Worm (Caenorhabditis elegans) whole organism, early embryonic: ENCODE results near the gene gcy-12.

Experiments used
- ama-1 ChIP-seq: fragments of 150-350 bp; optimal IDR thresholded peaks from 2 replicates; lab custom pipeline; 2014
- ceh-13 ChIP-seq: fragments of 200-800 bp; sonication (Bioruptor generic); optimal IDR thresholded peaks from 2 replicates; lab custom pipeline; 2018; ENCODE audit warnings: mild to moderate bottlenecking, missing genetic modification characterization, missing compliant biosample characterization
- flt-1 ChIP-seq: fragments of 200-800 bp; sonication (Bioruptor generic); IDR thresholded peaks from 2 replicates; pipeline ENCODE4 v1.3.6; 2022; ENCODE audit warnings: missing genetic modification characterization, missing compliant biosample characterization
- hmg-4 ChIP-seq: fragments of 200-800 bp; sonication (Bioruptor generic); optimal IDR thresholded peaks from 2 replicates; lab custom pipeline; 2018; ENCODE audit warnings: mild to moderate bottlenecking, missing genetic modification characterization, missing compliant biosample characterization
- sea-1 ChIP-seq: fragments of 200-800 bp; sonication (Bioruptor generic); conservative IDR thresholded peaks from 2 replicates; pipeline ENCODE4 v1.3.6; 2022; ENCODE audit warnings: missing genetic modification characterization, missing compliant biosample characterization
- tbx-11 ChIP-seq: fragments of 200-800 bp; sonication (Bioruptor generic); IDR thresholded peaks from 2 replicates; pipeline ENCODE4 v1.3.6; 2022; ENCODE audit warnings: missing genetic modification characterization, missing compliant biosample characterization

- TF ChIP-seq flt-1 (GFP tag; lab: Robert Waterston, UW) (no peak), sea-1 (GFP tag; lab: Robert Waterston, UW) (no peak), hmg-4 (GFP tag; lab: Kevin White, UChicago) (no peak), ceh-13 (no peak), ama-1 (no peak), tbx-11 (no peak)
Observed at ce11 chrII:5342412-5342811, 30.6 kb downstream of the gcy-12 start.
